Fruit fly (Drosophila melanogaster): ENCODE results near the gene GMF.

Gene GMF

DNA sequence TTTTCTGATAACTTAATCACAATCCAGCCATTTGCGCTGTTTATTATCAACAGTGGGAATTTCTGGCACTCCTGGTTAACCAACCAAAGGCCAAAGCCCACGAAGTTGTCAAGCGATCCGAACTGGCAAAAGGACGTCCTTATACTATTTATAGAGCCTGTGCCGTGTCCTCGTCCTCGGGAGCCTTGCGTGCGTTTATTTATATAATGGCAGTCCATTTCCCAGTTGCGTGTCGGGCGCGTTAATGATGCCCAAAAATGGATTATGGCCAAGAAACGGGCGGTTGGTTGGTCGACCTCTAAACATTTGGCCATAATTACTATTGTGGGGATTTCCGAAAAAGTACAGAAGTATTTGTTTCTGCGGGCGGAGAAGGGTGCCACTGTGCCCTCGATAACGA lies 17.7 kb upstream of the GMF start:
- no peak for TF ChIP-seq noc (tag; optimal IDR thresholded peaks at IDR 0.05)

dm6 chr2L:16319743-16320142 lies 17.0 kb upstream of the GMF start:
- TF ChIP-seq noc (tag; optimal IDR thresholded peaks at IDR 0.05): peak; percentile 21

- TF ChIP-seq noc (tag; optimal IDR thresholded peaks at IDR 0.05): peak; percentile 4
Observed at dm6 chr2L:16317777-16318610, 15.2 kb upstream of the GMF start.

dm6 chr2L:16317131-16317530 lies 14.4 kb upstream of the GMF start:
- no peak for TF ChIP-seq noc (tag; optimal IDR thresholded peaks at IDR 0.05)

DNA sequence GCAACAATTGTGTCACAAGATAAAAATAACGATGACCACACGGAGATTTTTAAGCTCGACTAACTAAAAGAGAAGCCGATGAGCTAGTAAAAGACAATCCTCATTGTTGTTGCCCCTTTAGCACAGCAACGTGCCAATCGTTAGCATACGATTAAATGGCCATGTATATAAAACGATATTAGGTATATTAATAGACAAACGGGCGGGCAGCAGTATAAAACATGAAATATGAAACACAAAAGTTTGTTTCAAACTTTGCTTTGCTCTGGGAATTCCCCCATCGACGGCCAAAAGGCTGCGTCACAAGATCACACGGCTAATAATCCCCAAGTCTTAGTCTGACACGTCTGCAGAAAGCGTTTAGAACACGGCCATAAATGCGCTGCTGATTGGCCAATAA lies 13.7 kb upstream of the GMF start:
- TF ChIP-seq noc (tag; optimal IDR thresholded peaks at IDR 0.05): no peak

DNA sequence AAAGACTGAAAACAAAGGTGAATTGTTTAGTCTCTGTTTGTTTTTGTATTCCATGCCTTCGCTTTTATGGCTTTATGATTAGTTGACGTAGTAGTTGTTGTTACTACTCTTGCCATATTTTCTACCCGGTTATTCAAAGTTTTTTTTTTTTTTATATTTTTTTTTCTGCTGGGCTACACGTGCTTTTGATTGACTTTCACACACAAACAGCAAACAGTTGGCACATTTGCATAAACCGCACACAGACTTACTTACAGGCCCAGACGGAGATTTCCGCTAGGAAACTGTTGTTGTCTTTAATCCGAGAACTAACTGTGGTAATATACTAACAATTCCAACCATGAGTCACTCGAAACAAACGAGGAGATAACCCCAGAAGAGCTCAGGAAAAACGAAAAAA lies 13.1 kb upstream of the GMF start:
- TF ChIP-seq noc (tag; optimal IDR thresholded peaks at IDR 0.05): no peak

DNA sequence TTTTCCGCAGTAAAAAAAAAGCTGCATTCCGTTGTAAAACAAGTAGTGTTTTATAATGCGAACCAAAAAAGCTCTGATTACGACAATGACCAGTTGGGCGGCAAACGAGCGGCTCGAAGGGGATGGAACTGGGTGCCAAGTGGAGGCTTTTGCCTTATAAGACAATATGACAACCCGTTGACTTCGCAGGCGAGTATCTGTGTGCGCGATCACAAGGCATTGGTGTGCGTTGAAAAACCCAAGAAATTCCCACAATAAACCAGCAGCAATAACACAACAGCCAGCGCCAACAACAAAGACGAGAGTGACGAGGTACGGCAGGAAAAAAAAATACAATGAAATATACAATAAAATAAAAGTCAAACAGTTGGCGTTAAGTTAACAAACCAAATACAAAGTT lies 12.3 kb upstream of the GMF start:
- TF ChIP-seq noc (tag; optimal IDR thresholded peaks at IDR 0.05): peak; percentile 6

dm6 chr2L:16310648-16311047 lies 7.9 kb upstream of the GMF start, which contains the start of the genes cni and fzy:
TSS of gene cni (minus strand) at chr2L:16310726.
TSS of gene fzy (plus strand) at chr2L:16310956.
- no peak for TF ChIP-seq noc (tag; optimal IDR thresholded peaks at IDR 0.05)

DNA sequence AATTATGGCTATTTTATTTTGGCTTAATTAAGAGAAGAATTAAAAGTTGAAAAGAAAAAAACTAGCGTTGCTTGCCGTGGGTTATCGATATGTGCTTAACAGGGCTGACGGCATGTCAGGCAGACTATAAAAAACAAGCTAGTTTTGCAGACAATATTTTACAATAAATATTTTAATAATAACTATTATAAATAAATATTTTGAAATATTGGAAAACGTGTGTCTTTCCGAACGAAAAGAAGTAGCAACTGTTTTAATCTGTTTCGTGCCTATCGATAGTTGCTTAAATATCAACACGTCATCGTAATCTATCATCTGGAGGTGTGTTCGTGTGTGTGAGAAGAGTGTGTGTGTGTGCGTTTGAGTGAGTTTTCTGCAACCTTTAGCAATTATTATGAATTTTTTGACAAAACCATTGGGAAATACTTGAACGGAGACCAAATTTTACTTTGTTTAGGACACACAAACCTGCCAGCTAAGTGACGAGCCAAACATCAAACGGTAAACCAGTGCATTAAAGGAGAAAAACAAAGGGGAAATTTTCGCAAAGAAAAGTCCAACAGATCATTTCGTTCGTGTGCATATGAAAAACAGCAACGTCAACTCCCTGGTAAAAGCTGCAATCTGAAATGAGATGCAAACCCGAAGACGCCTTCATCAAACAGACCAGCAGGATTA lies 4.4 kb upstream of the GMF start, which contains the start of the genes CG5861 and Syx5:
Gene CG5861, minus strand, starts transcription at position 273 of the 678 bp plus-strand sequence.
Gene Syx5, plus strand, starts transcription at position 321 of the 678 bp plus-strand sequence.
- TF ChIP-seq noc (tag; optimal IDR thresholded peaks at IDR 0.05): peak; percentile 74

- TF ChIP-seq noc (tag; optimal IDR thresholded peaks at IDR 0.05): no peak
Observed at dm6 chr2L:16299466-16300311, 3.1 kb downstream of the GMF start, which contains the start of the genes heix and CG17328. TSS of gene heix (minus strand) at chr2L:16299858. TSS of gene CG17328 (plus strand) at chr2L:16299943.

DNA sequence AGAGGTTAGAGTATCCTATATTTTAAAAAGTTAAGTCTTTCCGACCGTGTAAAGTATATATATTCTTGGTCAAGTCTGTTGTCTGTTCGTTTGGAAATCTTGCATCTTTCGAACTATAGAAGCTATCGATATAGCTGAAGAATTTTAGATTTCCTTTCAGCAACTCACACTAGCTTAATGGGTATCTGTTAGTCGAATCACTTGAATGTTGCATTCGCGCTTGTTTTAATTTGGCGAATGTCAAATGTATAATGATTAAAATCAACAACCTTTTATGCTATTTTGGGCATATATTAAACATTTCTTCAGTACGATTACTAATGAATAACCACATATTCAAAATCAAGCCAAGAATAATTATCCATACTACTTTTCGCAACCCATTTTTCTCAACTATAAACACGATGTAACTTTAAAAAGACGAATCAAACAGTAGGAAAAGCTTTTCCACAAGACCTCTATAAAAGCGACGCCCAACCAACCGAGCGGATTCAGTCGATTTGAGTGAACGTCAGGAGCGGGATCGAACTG lies 9.0 kb downstream of the GMF start, which contains the start of gene Cyp303a1:
Gene Cyp303a1, plus strand, starts transcription at position 481 of the 531 bp plus-strand sequence.
- no peak for TF ChIP-seq noc (tag; optimal IDR thresholded peaks at IDR 0.05)

DNA sequence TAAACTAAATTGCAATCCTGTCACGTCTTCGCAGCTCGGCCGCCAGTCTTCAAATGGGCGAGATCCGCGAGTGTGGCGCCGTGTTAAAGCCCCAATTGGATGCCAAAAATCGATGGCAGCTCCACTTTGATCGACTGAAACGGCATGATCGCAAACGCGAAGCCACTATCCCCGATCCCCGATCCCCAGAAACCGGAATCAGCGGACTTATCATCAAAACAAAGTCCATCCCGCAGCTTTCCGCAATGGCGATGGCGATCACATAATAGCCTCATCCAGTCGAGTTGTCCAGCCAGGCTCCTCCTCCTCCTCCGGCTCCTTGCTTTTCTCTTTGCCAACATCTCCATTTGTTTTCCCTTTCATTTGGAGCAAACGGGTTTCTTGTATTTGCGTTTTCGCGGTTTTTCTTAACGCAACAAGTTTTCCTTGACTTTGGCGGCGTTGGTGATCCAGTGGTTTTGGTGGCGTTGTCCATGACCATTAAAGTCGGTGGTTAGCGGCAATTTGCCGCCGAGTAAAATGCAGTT lies 9.7 kb downstream of the GMF start, which contains the start of gene CG13258:
Gene CG13258, minus strand, starts transcription at position 51 of the 527 bp plus-strand sequence.
- TF ChIP-seq noc (tag; optimal IDR thresholded peaks at IDR 0.05): no peak

- TF ChIP-seq noc (tag; optimal IDR thresholded peaks at IDR 0.05): no peak
Observed at dm6 chr2L:16290984-16291383, 11.8 kb downstream of the GMF start, which contains the start of gene CG17329. TSS of gene CG17329 (plus strand) at chr2L:16291284.

dm6 chr2L:16288393-16288731 lies 14.4 kb downstream of the GMF start:
- TF ChIP-seq noc (tag; optimal IDR thresholded peaks at IDR 0.05): no peak
